Worm (Caenorhabditis elegans): ENCODE results near the gene C05C10.3.

C05C10.3 gene

DNA sequence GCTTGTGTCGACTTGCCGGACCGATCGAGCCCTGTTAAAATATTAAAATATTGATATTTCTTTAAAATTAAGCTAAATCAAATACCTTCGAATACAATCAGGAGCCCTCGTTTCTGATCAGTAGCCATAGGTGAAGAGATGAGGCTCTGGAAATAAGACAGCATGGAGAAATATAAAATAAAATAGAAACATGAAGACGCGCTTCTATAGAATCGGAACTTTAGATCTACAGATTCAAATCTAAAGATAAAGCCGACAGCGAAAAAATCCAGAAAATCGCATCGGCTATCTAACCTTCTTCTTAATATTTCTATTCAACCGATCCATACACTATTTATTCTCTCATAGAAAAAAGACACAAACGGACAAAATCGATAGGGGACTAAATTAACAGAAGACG, 30.3 kb upstream of the C05C10.3 start, which contains the start of gene dtmk-1:
Gene dtmk-1, minus strand, starts transcription at position 146 of the 400 bp plus-strand sequence.
- no peak for TF ChIP-seq sptf-1 (tag; optimal IDR thresholded peaks at IDR 0.05)
- peak; percentile 86 for TF ChIP-seq elt-1 (tag; optimal IDR thresholded peaks at IDR 0.05; ENCODE audit: borderline replicate concordance, insufficient read depth)

- TF ChIP-seq ceh-83 (GFP tag; optimal IDR thresholded peaks at IDR 0.05): no peak
- no peak for TF ChIP-seq tbx-8 (GFP tag; optimal IDR thresholded peaks at IDR 0.05)
- TF ChIP-seq ham-2 (GFP tag; optimal IDR thresholded peaks at IDR 0.05): no peak
- TF ChIP-seq sptf-1 (tag; optimal IDR thresholded peaks at IDR 0.05): no peak
- TF ChIP-seq unc-62 (GFP tag; optimal IDR thresholded peaks at IDR 0.05): no peak
- TF ChIP-seq ceh-43 (GFP tag; optimal IDR thresholded peaks at IDR 0.05): no peak
Measured at ce11 chrII:9965325-9965724, 28.6 kb upstream of the C05C10.3 start.

- TF ChIP-seq snpc-4 (tag; optimal IDR thresholded peaks at IDR 0.05) (no peak), hlh-1 (tag; optimal IDR thresholded peaks at IDR 0.05) (no peak), cnd-1 (tag; optimal IDR thresholded peaks at IDR 0.05) (no peak), pha-4 (tag; optimal IDR thresholded peaks at IDR 0.05) (no peak), sem-2 (GFP tag; optimal IDR thresholded peaks at IDR 0.05) (no peak), mab-5 (tag; optimal IDR thresholded peaks at IDR 0.05) (no peak), unc-39 (tag; optimal IDR thresholded peaks at IDR 0.05) (no peak), elt-1 (tag; optimal IDR thresholded peaks at IDR 0.05; ENCODE audit: borderline replicate concordance, insufficient read depth) (no peak), M03D4.4 (tag; optimal IDR thresholded peaks at IDR 0.05) (no peak), ces-1 (GFP tag; optimal IDR thresholded peaks at IDR 0.05) (no peak), lsy-2 (tag; optimal IDR thresholded peaks at IDR 0.05) (no peak), mls-2 (tag; optimal IDR thresholded peaks at IDR 0.05) (no peak)
Measured at ce11 chrII:9963808-9964207, 27.1 kb upstream of the C05C10.3 start.

DNA sequence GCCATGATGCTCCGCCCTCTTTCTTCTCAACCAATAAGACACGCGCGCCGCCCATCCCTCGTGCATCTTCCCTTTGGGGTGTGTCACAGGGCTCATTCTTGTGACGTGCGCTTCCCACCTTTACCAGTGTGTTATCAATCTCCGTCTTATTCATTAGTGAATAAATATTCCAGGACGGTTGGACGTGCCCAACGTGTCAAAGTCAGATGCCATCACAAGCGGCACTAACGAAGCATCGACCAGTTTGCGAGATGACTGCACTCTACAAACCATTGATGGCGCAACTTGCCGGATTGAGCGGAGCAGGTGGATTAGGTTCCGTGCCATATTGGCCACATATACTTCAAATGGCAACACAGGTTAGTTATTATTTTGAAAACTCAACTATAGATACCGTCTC, 23.4 kb upstream of the C05C10.3 start:
- TF ChIP-seq hlh-1 (tag; optimal IDR thresholded peaks at IDR 0.05) (no peak), ceh-39 (tag; optimal IDR thresholded peaks at IDR 0.05) (no peak), unc-120 (tag; optimal IDR thresholded peaks at IDR 0.05; ENCODE audit: poor library complexity, severe bottlenecking) (no peak), ceh-83 (GFP tag; optimal IDR thresholded peaks at IDR 0.05) (no peak), nhr-237 (tag; optimal IDR thresholded peaks at IDR 0.05) (no peak)

DNA sequence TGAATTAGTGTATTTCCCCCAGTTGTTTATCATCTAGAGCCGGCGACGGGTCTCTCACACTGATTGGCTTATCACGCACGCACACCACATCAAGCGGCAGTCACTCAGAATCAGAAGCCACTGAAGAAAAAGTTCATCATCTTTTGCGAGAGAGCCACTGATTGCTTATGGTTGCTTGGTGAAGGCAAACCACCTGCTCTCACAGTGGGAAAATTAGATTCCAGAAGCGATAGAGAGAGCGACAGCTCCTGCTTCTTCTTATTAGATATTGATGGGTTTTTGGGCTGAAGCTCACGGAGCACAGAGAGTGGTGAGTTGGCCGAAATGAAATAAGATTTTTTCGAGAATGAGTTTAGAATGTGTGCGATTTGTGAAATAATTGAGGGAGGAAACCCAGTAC, 19.4 kb upstream of the C05C10.3 start:
- TF ChIP-seq ces-1 (GFP tag; optimal IDR thresholded peaks at IDR 0.05) (peak; percentile 51), nhr-28 (tag; optimal IDR thresholded peaks at IDR 0.05) (no peak)

ce11 chrII:9954885-9955284, 18.2 kb upstream of the C05C10.3 start, which contains the start of gene egl-43:
Gene egl-43, plus strand, starts transcription at chrII:9955185.
- TF ChIP-seq pha-4 (tag; optimal IDR thresholded peaks at IDR 0.05) (no peak), ztf-11 (tag; optimal IDR thresholded peaks at IDR 0.05) (no peak), M03D4.4 (tag; optimal IDR thresholded peaks at IDR 0.05) (no peak), ceh-43 (GFP tag; optimal IDR thresholded peaks at IDR 0.05) (no peak), mls-2 (tag; optimal IDR thresholded peaks at IDR 0.05) (no peak), bed-3 (GFP tag; optimal IDR thresholded peaks at IDR 0.05) (no peak)

DNA sequence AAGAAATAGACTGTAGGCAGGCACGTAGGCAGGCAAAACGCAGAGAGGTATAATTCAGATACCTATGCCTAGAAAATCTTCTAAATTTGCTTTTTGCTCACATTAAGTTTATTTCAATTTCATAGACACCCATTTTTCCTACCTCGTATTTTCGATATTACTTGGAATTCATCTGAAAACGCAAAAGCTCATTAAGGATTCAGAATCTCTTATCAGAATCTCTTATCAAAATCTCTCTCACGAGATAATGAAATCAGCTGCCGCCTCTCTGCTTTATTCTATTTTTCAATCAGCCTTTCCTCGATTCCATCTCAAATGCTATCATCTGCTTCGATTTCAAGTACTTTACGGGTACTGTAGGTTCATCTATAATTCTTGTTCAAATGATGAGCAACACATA, 15.2 kb upstream of the C05C10.3 start:
- no peak for TF ChIP-seq lin-32 (GFP tag; optimal IDR thresholded peaks at IDR 0.05)
- TF ChIP-seq zip-8 (tag; optimal IDR thresholded peaks at IDR 0.05): no peak

- no peak for TF ChIP-seq sptf-1 (tag; optimal IDR thresholded peaks at IDR 0.05)
- no peak for TF ChIP-seq ceh-83 (GFP tag; optimal IDR thresholded peaks at IDR 0.05)
- TF ChIP-seq elt-1 (tag; optimal IDR thresholded peaks at IDR 0.05; ENCODE audit: borderline replicate concordance, insufficient read depth): no peak
- no peak for TF ChIP-seq pha-4 (tag; optimal IDR thresholded peaks at IDR 0.05)
- TF ChIP-seq zip-8 (tag; optimal IDR thresholded peaks at IDR 0.05): no peak
- TF ChIP-seq nhr-2 (tag; optimal IDR thresholded peaks at IDR 0.05): no peak
- no peak for TF ChIP-seq lin-13 (tag; optimal IDR thresholded peaks at IDR 0.05)
- no peak for TF ChIP-seq unc-39 (tag; optimal IDR thresholded peaks at IDR 0.05)
- no peak for TF ChIP-seq ceh-43 (GFP tag; optimal IDR thresholded peaks at IDR 0.05)
- TF ChIP-seq lin-32 (GFP tag; optimal IDR thresholded peaks at IDR 0.05): no peak
- no peak for TF ChIP-seq cnd-1 (tag; optimal IDR thresholded peaks at IDR 0.05)
- no peak for TF ChIP-seq unc-62 (GFP tag; optimal IDR thresholded peaks at IDR 0.05)
- TF ChIP-seq elt-3 (tag; optimal IDR thresholded peaks at IDR 0.05): no peak
- no peak for TF ChIP-seq lsy-2 (tag; optimal IDR thresholded peaks at IDR 0.05)
- no peak for TF ChIP-seq sem-2 (GFP tag; optimal IDR thresholded peaks at IDR 0.05)
- TF ChIP-seq ham-2 (GFP tag; optimal IDR thresholded peaks at IDR 0.05): no peak
Measured at ce11 chrII:9948662-9949061, 12.0 kb upstream of the C05C10.3 start.

All from whole organism, mixed stage, embryonic.